Worm (Caenorhabditis elegans) whole organism, young adult: ENCODE data around the gene srd-20.

Experiments
- B0019.2 ChIP-seq: fragments of 200-800 bp; sonication (Bioruptor generic); conservative IDR thresholded peaks from 2 replicates; pipeline ENCODE4 v1.3.6; 2022; ENCODE audit warnings: missing genetic modification reagents, missing genetic modification characterization, missing compliant biosample characterization
- B0035.1 ChIP-seq: sonication (generic microtip); optimal IDR thresholded peaks from 2 replicates; lab custom pipeline; 2016; ENCODE audit warnings: missing genetic modification characterization, mild to moderate bottlenecking, missing compliant biosample characterization, missing genotype, missing genetic modification reagents
- B0261.1 ChIP-seq: sonication (generic microtip); optimal IDR thresholded peaks from 2 replicates; lab custom pipeline; 2016; ENCODE audit warnings: mild to moderate bottlenecking, missing genetic modification characterization, moderate library complexity, missing compliant biosample characterization
- D2030.7 ChIP-seq: fragments of 200-800 bp; sonication (Bioruptor generic); IDR thresholded peaks from 2 replicates; pipeline ENCODE4 v1.3.6; 2022; ENCODE audit warnings: missing genetic modification reagents, missing genetic modification characterization, missing compliant biosample characterization
- F10E7.11 ChIP-seq: sonication (generic microtip); optimal IDR thresholded peaks from 2 replicates; lab custom pipeline; 2017; ENCODE audit warnings: mild to moderate bottlenecking, missing genetic modification characterization, moderate library complexity, missing compliant biosample characterization
- F33H1.4 ChIP-seq: fragments of 200-800 bp; sonication (Bioruptor generic); IDR thresholded peaks from 2 replicates; pipeline ENCODE4 v1.3.6; 2022; ENCODE audit warnings: missing genetic modification reagents, missing genetic modification characterization, missing compliant biosample characterization
- F39B2.1 ChIP-seq: fragments of 200-800 bp; sonication (Bioruptor generic); IDR thresholded peaks from 2 replicates; pipeline ENCODE4 v1.3.6; 2022; ENCODE audit warnings: missing genetic modification reagents, missing genetic modification characterization, missing compliant biosample characterization
- F55B11.4 ChIP-seq: sonication (generic microtip); optimal IDR thresholded peaks from 2 replicates; lab custom pipeline; 2016; ENCODE audit warnings: missing compliant biosample characterization, missing genetic modification characterization, borderline replicate concordance; ENCODE audit not compliant: insufficient read depth
- K11D2.4 ChIP-seq: fragments of 200-800 bp; sonication (Bioruptor generic); IDR thresholded peaks from 2 replicates; pipeline ENCODE4 v1.3.6; 2022; ENCODE audit warnings: missing genetic modification reagents, missing genetic modification characterization, missing compliant biosample characterization
- ama-1 ChIP-seq, 3 experiments: fragments of 150-350 bp in 1 of 3; sonication (generic microtip) in 2 of 3; optimal IDR thresholded peaks; 2 replicates each; lab custom pipeline; 2014 to 2018; ENCODE audit warnings: missing biosample characterization in 2 of 3, missing genetic modification characterization in 2 of 3, missing genetic modification reagents in 2 of 3
- aptf-2 ChIP-seq: fragments of 200-800 bp; sonication (Bioruptor generic); conservative IDR thresholded peaks from 2 replicates; pipeline ENCODE4 v1.3.6; 2022; ENCODE audit warnings: missing genetic modification reagents, missing genetic modification characterization, missing compliant biosample characterization
- aptf-3 ChIP-seq: fragments of 200-800 bp; sonication (Bioruptor generic); IDR thresholded peaks from 2 replicates; pipeline ENCODE4 v1.3.6; 2022; ENCODE audit warnings: missing genetic modification characterization, missing compliant biosample characterization
- attf-6 ChIP-seq: fragments of 200-800 bp; sonication (Bioruptor generic); IDR thresholded peaks from 2 replicates; pipeline ENCODE4 v1.3.6; 2022; ENCODE audit warnings: missing genetic modification reagents, missing genetic modification characterization, missing compliant biosample characterization
- cebp-2 ChIP-seq: fragments of 200-800 bp; sonication (Bioruptor generic); IDR thresholded peaks from 2 replicates; pipeline ENCODE4 v1.3.6; 2022; ENCODE audit warnings: missing genetic modification characterization, missing compliant biosample characterization
- ceh-58 ChIP-seq: fragments of 200-800 bp; sonication (Bioruptor generic); IDR thresholded peaks from 2 replicates; pipeline ENCODE4 v1.3.6; 2022; ENCODE audit warnings: missing genetic modification characterization, missing compliant biosample characterization
- ceh-79 ChIP-seq: sonication (generic microtip); optimal IDR thresholded peaks from 2 replicates; lab custom pipeline; 2017; ENCODE audit warnings: mild to moderate bottlenecking, missing genetic modification characterization, missing compliant biosample characterization
- die-1 ChIP-seq: sonication (generic microtip); optimal IDR thresholded peaks from 2 replicates; lab custom pipeline; 2016; ENCODE audit warnings: missing genotype, mild to moderate bottlenecking, missing genetic modification characterization, missing compliant biosample characterization
- dox-1 ChIP-seq: fragments of 200-800 bp; sonication (Bioruptor generic); IDR thresholded peaks from 2 replicates; pipeline ENCODE4 v1.3.6; 2022; ENCODE audit warnings: missing genetic modification reagents, missing genetic modification characterization, missing compliant biosample characterization
- dpl-1 ChIP-seq: fragments of 150-350 bp; optimal IDR thresholded peaks from 2 replicates; lab custom pipeline; 2014; ENCODE audit warnings: missing biosample characterization, missing genetic modification reagents, missing genetic modification characterization
- efl-1 ChIP-seq: fragments of 150-350 bp; optimal IDR thresholded peaks from 2 replicates; lab custom pipeline; 2014; ENCODE audit warnings: missing biosample characterization, missing genetic modification reagents, missing genetic modification characterization
- egl-18 ChIP-seq: fragments of 200-800 bp; sonication (Bioruptor generic); IDR thresholded peaks from 2 replicates; pipeline ENCODE4 v1.3.6; 2022; ENCODE audit warnings: missing genetic modification reagents, missing genetic modification characterization, missing compliant biosample characterization
- egrh-3 ChIP-seq: fragments of 200-800 bp; sonication (Bioruptor generic); IDR thresholded peaks from 2 replicates; pipeline ENCODE4 v1.3.6; 2022; ENCODE audit warnings: missing genetic modification reagents, missing genetic modification characterization, missing compliant biosample characterization
- fkh-3 ChIP-seq: sonication (generic microtip); optimal IDR thresholded peaks from 2 replicates; lab custom pipeline; 2016; ENCODE audit warnings: mild to moderate bottlenecking, missing genetic modification characterization, missing compliant biosample characterization
- gei-17 ChIP-seq: fragments of 200-800 bp; sonication (Bioruptor generic); optimal IDR thresholded peaks from 2 replicates; lab custom pipeline; 2018; ENCODE audit warnings: mild to moderate bottlenecking, missing genetic modification characterization, missing compliant biosample characterization
- hmg-1.2 ChIP-seq: fragments of 200-800 bp; sonication (Bioruptor generic); IDR thresholded peaks from 2 replicates; pipeline ENCODE4 v1.3.6; 2022; ENCODE audit warnings: missing genetic modification reagents, missing genetic modification characterization, missing compliant biosample characterization
- hmg-20 ChIP-seq: fragments of 200-800 bp; sonication (Bioruptor generic); IDR thresholded peaks from 2 replicates; pipeline ENCODE4 v1.3.6; 2022; ENCODE audit warnings: missing genetic modification reagents, missing genetic modification characterization, missing compliant biosample characterization
- lag-1 ChIP-seq: fragments of 200-800 bp; sonication (Bioruptor generic); IDR thresholded peaks from 2 replicates; pipeline ENCODE4 v1.3.6; 2022; ENCODE audit warnings: missing genetic modification reagents, missing genetic modification characterization, missing compliant biosample characterization
- let-607 ChIP-seq, 2 experiments: fragments of 200-800 bp in 1 of 2; sonication (Bioruptor generic) in 1 of 2; sonication (generic microtip) in 1 of 2; optimal IDR thresholded peaks; 2 replicates each; lab custom pipeline; 2016 to 2018; ENCODE audit warnings: mild to moderate bottlenecking in 2 of 2, missing compliant biosample characterization in 2 of 2, missing genetic modification characterization in 2 of 2, moderate library complexity in 2 of 2, missing genotype in 1 of 2
- lin-54 ChIP-seq: fragments of 200-800 bp; sonication (Bioruptor generic); optimal IDR thresholded peaks from 2 replicates; lab custom pipeline; 2018; ENCODE audit warnings: mild to moderate bottlenecking, missing genetic modification characterization, missing compliant biosample characterization
- lsl-1 ChIP-seq: fragments of 200-800 bp; sonication (Bioruptor generic); optimal IDR thresholded peaks from 2 replicates; lab custom pipeline; 2018; ENCODE audit warnings: mild to moderate bottlenecking, missing genetic modification characterization, moderate library complexity, missing compliant biosample characterization
- madf-6 ChIP-seq: fragments of 200-800 bp; sonication (Bioruptor generic); IDR thresholded peaks from 2 replicates; pipeline ENCODE4 v1.3.6; 2022; ENCODE audit warnings: missing genetic modification reagents, missing genetic modification characterization, missing compliant biosample characterization
- madf-8 ChIP-seq: fragments of 200-800 bp; sonication (Bioruptor generic); conservative IDR thresholded peaks from 2 replicates; pipeline ENCODE4 v1.3.6; 2022; ENCODE audit warnings: missing genetic modification reagents, missing genetic modification characterization, missing compliant biosample characterization
- mcd-1 ChIP-seq: fragments of 200-800 bp; sonication (Bioruptor generic); IDR thresholded peaks from 2 replicates; pipeline ENCODE4 v1.3.6; 2022; ENCODE audit warnings: missing genetic modification reagents, missing genetic modification characterization, missing compliant biosample characterization
- mel-28 ChIP-seq: sonication (generic microtip); optimal IDR thresholded peaks from 2 replicates; lab custom pipeline; 2016; ENCODE audit warnings: borderline replicate concordance, mild to moderate bottlenecking, missing genetic modification characterization, missing compliant biosample characterization
- nhr-27 ChIP-seq: fragments of 200-800 bp; sonication (Bioruptor generic); optimal IDR thresholded peaks from 2 replicates; lab custom pipeline; 2018; ENCODE audit warnings: mild to moderate bottlenecking, missing genetic modification characterization, moderate library complexity, missing compliant biosample characterization
- pbrm-1 ChIP-seq: fragments of 200-800 bp; sonication (Bioruptor generic); IDR thresholded peaks from 2 replicates; pipeline ENCODE4 v1.3.6; 2022; ENCODE audit warnings: missing genetic modification reagents, missing genetic modification characterization, missing compliant biosample characterization
- pha-4 ChIP-seq: fragments of 150-350 bp; sonication (generic microtip); optimal IDR thresholded peaks from 2 replicates; lab custom pipeline; 2014; ENCODE audit warnings: missing biosample characterization, missing genetic modification reagents, missing genetic modification characterization
- rpc-1 ChIP-seq, 2 experiments: fragments of 150-350 bp in 1 of 2; sonication (generic microtip) in 1 of 2; optimal IDR thresholded peaks; 2 replicates each; lab custom pipeline; 2014 to 2018; ENCODE audit warnings: missing biosample characterization in 1 of 2, missing genetic modification characterization in 1 of 2, missing genetic modification reagents in 1 of 2, missing genotype in 1 of 2
- sea-2 ChIP-seq: fragments of 200-800 bp; sonication (Bioruptor generic); IDR thresholded peaks from 2 replicates; pipeline ENCODE4 v1.3.6; 2022; ENCODE audit warnings: missing genetic modification characterization, missing compliant biosample characterization
- snpc-1.1 ChIP-seq: sonication (generic microtip); optimal IDR thresholded peaks from 2 replicates; lab custom pipeline; 2017; ENCODE audit warnings: missing genetic modification characterization, mild to moderate bottlenecking, missing compliant biosample characterization, antibody characterized with exemption, moderate library complexity, missing genotype, missing genetic modification reagents; ENCODE audit not compliant: insufficient read depth
- snpc-3.4 ChIP-seq: sonication (generic microtip); optimal IDR thresholded peaks from 2 replicates; lab custom pipeline; 2017; ENCODE audit warnings: missing genetic modification characterization, mild to moderate bottlenecking, missing compliant biosample characterization, antibody characterized with exemption, moderate library complexity, missing genotype, missing genetic modification reagents
- snpc-4 ChIP-seq, 5 experiments: fragments of 150-350 bp in 1 of 5; sonication (generic microtip) in 4 of 5; optimal IDR thresholded peaks; 2 replicates each; lab custom pipeline; 2014 to 2018; ENCODE audit warnings: missing genetic modification characterization in 5 of 5, missing biosample characterization in 3 of 5, antibody characterized with exemption in 2 of 5, mild to moderate bottlenecking in 2 of 5, missing compliant biosample characterization in 2 of 5, missing genotype in 2 of 5, moderate library complexity in 2 of 5, missing genetic modification reagents in 1 of 5
- tbx-9 ChIP-seq: sonication (generic microtip); optimal IDR thresholded peaks from 2 replicates; lab custom pipeline; 2016; ENCODE audit warnings: borderline replicate concordance, missing genetic modification characterization, inconsistent platforms, missing compliant biosample characterization
- zfh-2 ChIP-seq: fragments of 200-800 bp; sonication (Bioruptor generic); conservative IDR thresholded peaks from 2 replicates; pipeline ENCODE4 v1.3.6; 2022; ENCODE audit warnings: missing genetic modification reagents, missing genetic modification characterization, missing compliant biosample characterization
- ztf-22 ChIP-seq: fragments of 200-800 bp; sonication (Bioruptor generic); optimal IDR thresholded peaks from 2 replicates; lab custom pipeline; 2018; ENCODE audit warnings: mild to moderate bottlenecking, missing genetic modification characterization, moderate library complexity, missing compliant biosample characterization

The srd-20 gene

ce11 chrV:6100492-6101004 lies 45.2 kb downstream of the srd-20 start, which contains the start of gene crt-1 (continued):
- TF ChIP-seq lsl-1 = no peak
- peak; percentile 32; the same call in 1 of the 2 replicates for TF ChIP-seq egrh-3 (GFP tag; lab: Robert Waterston, UW)
- no peak for TF ChIP-seq cebp-2 (GFP tag; lab: Robert Waterston, UW)
- TF ChIP-seq sea-2 (GFP tag; lab: Robert Waterston, UW) = no peak
- TF ChIP-seq ceh-58 (GFP tag; lab: Robert Waterston, UW) = no peak
- TF ChIP-seq fkh-3 (tag; lab: Kevin White, UChicago) = no peak
- TF ChIP-seq dox-1 (GFP tag; lab: Robert Waterston, UW) = peak; percentile 91
- peak; percentile 86 for TF ChIP-seq lin-54 (GFP tag; lab: Kevin White, UChicago)
- no peak for TF ChIP-seq attf-6 (GFP tag; lab: Robert Waterston, UW)
- TF ChIP-seq madf-6 = no peak; the same call in 1 of the 2 replicates
- TF ChIP-seq aptf-3 (GFP tag; lab: Robert Waterston, UW) = 0 out of 2 replicates have a peak, but pooled peaks have one; percentile 52
- no peak for TF ChIP-seq rpc-1 (optimal IDR thresholded peaks at IDR 0.05; lab: Kevin White, UChicago)
- TF ChIP-seq rpc-1 (tag; optimal IDR thresholded peaks at IDR 0.05; lab: Kevin White, UChicago) = no peak
- TF ChIP-seq hmg-20 (GFP tag; lab: Robert Waterston, UW) = no peak
- TF ChIP-seq ama-1 (optimal IDR thresholded peaks at IDR 0.05; lab: Kevin White, UChicago) = no peak
- no peak for TF ChIP-seq ama-1 (GFP tag; optimal IDR thresholded peaks at IDR 0.05; lab: Kevin White, UChicago)
- no peak for TF ChIP-seq aptf-2 (GFP tag; lab: Robert Waterston, UW)
- TF ChIP-seq egl-18 (GFP tag; lab: Robert Waterston, UW) = no peak
- TF ChIP-seq snpc-4 (GFP tag; optimal IDR thresholded peaks at IDR 0.05; lab: Kevin White, UChicago) = no peak
- TF ChIP-seq snpc-4 (tag; optimal IDR thresholded peaks at IDR 0.05; lab: Kevin White, UChicago) = peak; percentile 29 to 77 (median 56)
- TF ChIP-seq ceh-79 (tag; lab: Kevin White, UChicago) = no peak
- TF ChIP-seq B0261.1 = no peak
- TF ChIP-seq B0035.1 (tag; lab: Kevin White, UChicago) = no peak
- TF ChIP-seq F10E7.11 (tag; lab: Kevin White, UChicago) = no peak
- TF ChIP-seq pbrm-1 (GFP tag; lab: Robert Waterston, UW) = peak; percentile 87
- no peak for TF ChIP-seq mel-28 (tag; lab: Kevin White, UChicago)
- no peak for TF ChIP-seq pha-4 (tag; lab: Kevin White, UChicago)
- TF ChIP-seq zfh-2 (GFP tag; lab: Robert Waterston, UW) = peak; percentile 99
- TF ChIP-seq ztf-22 (GFP tag; lab: Kevin White, UChicago) = peak; percentile 29
- TF ChIP-seq B0019.2 = no peak
- no peak for TF ChIP-seq nhr-27 (tag; lab: Kevin White, UChicago)
- peak; percentile 89 for TF ChIP-seq K11D2.4 (GFP tag; lab: Robert Waterston, UW)
- peak; percentile 86 for TF ChIP-seq mcd-1 (GFP tag; lab: Robert Waterston, UW)
- no peak for TF ChIP-seq F55B11.4
- no peak for TF ChIP-seq F39B2.1 (GFP tag; lab: Robert Waterston, UW)
- TF ChIP-seq tbx-9 = no peak
- TF ChIP-seq, all 124 proteins: peak for 52

ce11 chrV:6101243-6101898 lies 46.0 kb downstream of the srd-20 start:
- TF ChIP-seq lsl-1 (peak; percentile 57), madf-8 (GFP tag; lab: Robert Waterston, UW) (peak; percentile 29; the same call in 1 of the 2 replicates), snpc-1.1 (tag; lab: Kevin White, UChicago) (no peak), lin-54 (GFP tag; lab: Kevin White, UChicago) (peak; percentile 19), lag-1 (GFP tag; lab: Robert Waterston, UW) (no peak), gei-17 (GFP tag; lab: Kevin White, UChicago) (no peak), efl-1 (GFP tag; lab: Kevin White, UChicago) (peak; percentile 89), D2030.7 (GFP tag; lab: Robert Waterston, UW) (peak; percentile 39; the same call in 1 of the 2 replicates), madf-6 (peak; percentile 48; the same call in 1 of the 2 replicates), hmg-1.2 (no peak), snpc-3.4 (no peak), F33H1.4 (GFP tag; lab: Robert Waterston, UW) (0 out of 2 replicates have a peak, but pooled peaks have one; percentile 19), dpl-1 (GFP tag; lab: Kevin White, UChicago) (peak; percentile 54), die-1 (tag; lab: Kevin White, UChicago) (no peak), let-607 (tag; optimal IDR thresholded peaks at IDR 0.05; lab: Kevin White, UChicago) (no peak)
